Worm (Caenorhabditis elegans): Measurements from ENCODE around the gene nrx-1.

The nrx-1 gene

DNA sequence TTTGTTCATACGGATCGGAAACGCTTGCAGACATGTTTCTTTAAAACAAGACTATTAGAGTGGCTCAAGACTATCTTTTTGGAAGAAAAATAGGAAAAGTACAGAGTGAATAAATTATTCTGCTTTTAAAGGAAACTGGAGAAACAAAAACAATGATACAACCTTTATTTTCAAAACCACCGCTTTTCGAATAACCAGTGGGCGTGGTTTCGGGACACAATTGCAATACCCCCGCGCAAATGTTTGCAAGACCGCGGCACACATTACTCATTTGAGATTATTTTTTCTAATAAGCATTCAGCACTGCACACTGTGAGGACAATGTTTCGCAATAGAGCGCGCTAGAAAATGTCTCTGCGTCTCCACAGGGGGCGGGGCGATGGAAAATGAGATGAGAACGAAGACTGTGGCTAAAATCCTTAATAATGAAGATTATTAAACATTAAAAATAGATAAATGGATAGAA is 16.9 kb upstream of the nrx-1 start, which contains the start of gene plrg-1 (continued):
- TF ChIP-seq egl-27 (tag; optimal IDR thresholded peaks at IDR 0.05) (no peak), mxl-3 (GFP tag; optimal IDR thresholded peaks at IDR 0.05) (peak; percentile 93), zip-2 (tag; optimal IDR thresholded peaks at IDR 0.05) (peak; percentile 12), ZK546.5 (tag; optimal IDR thresholded peaks at IDR 0.05) (peak in 1 of 2 experiments; percentile 7), attf-4 (tag; optimal IDR thresholded peaks at IDR 0.05) (no peak), skn-1 (tag; optimal IDR thresholded peaks at IDR 0.05) (no peak), nhr-11 (tag; optimal IDR thresholded peaks at IDR 0.05) (peak; percentile 78), ztf-7 (tag; optimal IDR thresholded peaks at IDR 0.05) (no peak), arid-1 (GFP tag; conservative IDR thresholded peaks at IDR 0.05) (peak; percentile 91), D1046.2 (GFP tag; IDR thresholded peaks at IDR 0.05) (no peak), nhr-237 (tag; optimal IDR thresholded peaks at IDR 0.05) (no peak), pha-4 (GFP tag; IDR thresholded peaks at IDR 0.05) (peak; percentile 88), pha-4 (tag; optimal IDR thresholded peaks at IDR 0.05) (peak; percentile 58), ceh-28 (tag; optimal IDR thresholded peaks at IDR 0.05) (no peak), jun-1 (tag; optimal IDR thresholded peaks at IDR 0.05) (peak; percentile 43), nhr-111 (GFP tag; optimal IDR thresholded peaks at IDR 0.05) (no peak)

DNA sequence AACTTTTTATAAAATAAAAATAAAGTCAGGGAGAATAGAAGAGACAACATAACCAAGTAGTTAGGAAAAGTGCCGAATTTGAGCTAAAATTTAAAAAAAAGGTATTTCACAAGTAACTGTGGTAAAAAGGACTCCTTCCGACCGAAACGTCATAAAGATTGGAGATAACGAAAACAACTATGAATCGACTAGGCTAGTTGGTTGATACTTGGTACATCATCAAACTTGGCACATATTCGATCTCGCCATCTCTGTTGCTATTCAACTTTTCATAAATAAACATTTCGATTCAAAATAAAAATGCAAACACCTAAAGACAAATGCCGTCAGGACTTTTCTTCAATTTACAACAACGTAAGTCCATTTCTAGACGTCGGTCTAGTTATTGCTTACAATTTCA is 13.0 kb upstream of the nrx-1 start, which contains the start of gene C29A12.22:
C29A12.22 (plus strand) TSS at position 301 of the 400 bp plus-strand sequence.
- TF ChIP-seq unc-130 (GFP tag; optimal IDR thresholded peaks at IDR 0.05) (no peak), F26F4.8 (GFP tag; conservative IDR thresholded peaks at IDR 0.05) (no peak), dmd-9 (GFP tag; IDR thresholded peaks at IDR 0.05) (no peak), cey-2 (tag; optimal IDR thresholded peaks at IDR 0.05; ENCODE audit: borderline replicate concordance, insufficient read depth) (no peak), zip-2 (tag; optimal IDR thresholded peaks at IDR 0.05) (no peak), ces-1 (GFP tag; optimal IDR thresholded peaks at IDR 0.05) (no peak), spr-3 (GFP tag; optimal IDR thresholded peaks at IDR 0.05) (no peak), F49E8.2 (tag; optimal IDR thresholded peaks at IDR 0.05; ENCODE audit: borderline replicate concordance) (no peak), nhr-11 (tag; optimal IDR thresholded peaks at IDR 0.05) (no peak), daf-16 (GFP tag; optimal IDR thresholded peaks at IDR 0.05) (no peak), daf-16 (tag; optimal IDR thresholded peaks at IDR 0.05) (no peak), nhr-41 (GFP tag; IDR thresholded peaks at IDR 0.05) (no peak), hif-1 (tag; optimal IDR thresholded peaks at IDR 0.05) (no peak), madf-5 (GFP tag; IDR thresholded peaks at IDR 0.05) (no peak), rbr-2 (tag; optimal IDR thresholded peaks at IDR 0.05) (no peak), lir-3 (tag; optimal IDR thresholded peaks at IDR 0.05) (no peak)

DNA sequence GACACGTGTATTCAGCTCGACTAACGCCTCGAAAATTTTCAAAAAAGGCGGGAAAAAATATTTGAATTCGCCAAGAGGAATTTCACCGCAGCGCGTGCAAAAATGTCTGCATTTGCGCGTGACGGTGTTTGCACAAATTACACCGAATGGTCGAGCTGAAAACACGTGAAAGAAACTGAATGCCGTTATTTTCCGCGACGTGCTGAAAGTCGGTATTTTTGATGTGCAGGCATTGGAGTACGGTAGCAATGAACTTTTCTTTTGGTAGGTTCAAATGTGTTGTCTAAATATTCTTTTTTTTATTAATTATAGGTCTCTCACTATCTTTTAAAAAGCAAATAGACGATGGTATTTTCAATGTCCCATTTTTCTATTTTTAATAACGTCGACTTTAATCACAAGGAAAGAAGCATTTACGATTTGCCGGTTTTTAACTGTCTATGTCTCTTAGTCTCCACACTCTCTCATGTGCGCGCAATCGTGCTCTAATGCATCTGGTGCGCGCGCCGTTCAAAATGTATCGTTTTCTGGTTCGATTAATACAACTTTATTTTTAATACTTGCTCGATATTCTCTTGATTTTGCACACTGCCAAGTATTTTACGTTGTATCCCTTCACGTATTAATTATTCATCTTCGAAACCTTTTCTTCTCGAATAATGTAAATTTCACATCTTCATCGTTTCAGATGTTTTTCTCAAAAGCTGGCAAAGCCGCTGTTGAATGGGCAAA is 11.2 kb upstream of the nrx-1 start, which contains the start of the genes C29A12.1 and lig-1:
C29A12.1 (minus strand) TSS at position 63 of the 732 bp plus-strand sequence.
lig-1 (plus strand) TSS at position 682 of the 732 bp plus-strand sequence.
- TF ChIP-seq mes-2 (tag; optimal IDR thresholded peaks at IDR 0.05; ENCODE audit: poor library complexity, severe bottlenecking) (peak; percentile 66), mxl-2 (GFP tag; conservative IDR thresholded peaks at IDR 0.05) (no peak), ces-1 (GFP tag; optimal IDR thresholded peaks at IDR 0.05) (no peak), arid-1 (GFP tag; conservative IDR thresholded peaks at IDR 0.05) (no peak), snpc-4 (tag; optimal IDR thresholded peaks at IDR 0.05) (no peak), Y105C5A.15 (GFP tag; IDR thresholded peaks at IDR 0.05) (no peak), F37D6.2 (tag; optimal IDR thresholded peaks at IDR 0.05) (no peak), attf-4 (tag; optimal IDR thresholded peaks at IDR 0.05) (no peak), Y48G9A.11 (GFP tag; IDR thresholded peaks at IDR 0.05) (peak; percentile 44; the same call in 1 of the 2 replicates), pha-4 (GFP tag; IDR thresholded peaks at IDR 0.05) (no peak), pha-4 (tag; optimal IDR thresholded peaks at IDR 0.05) (no peak), nhr-10 (tag; optimal IDR thresholded peaks at IDR 0.05) (no peak), lin-38 (GFP tag; IDR thresholded peaks at IDR 0.05) (peak; percentile 86), nhr-11 (tag; optimal IDR thresholded peaks at IDR 0.05) (no peak), daf-16 (GFP tag; optimal IDR thresholded peaks at IDR 0.05) (no peak), daf-16 (tag; optimal IDR thresholded peaks at IDR 0.05) (no peak), nhr-6 (tag; optimal IDR thresholded peaks at IDR 0.05) (peak; percentile 63), unc-130 (GFP tag; optimal IDR thresholded peaks at IDR 0.05) (peak; percentile 37), hif-1 (tag; optimal IDR thresholded peaks at IDR 0.05) (no peak), dpl-1 (GFP tag; optimal IDR thresholded peaks at IDR 0.05) (peak; percentile 57), ctbp-1 (GFP tag; IDR thresholded peaks at IDR 0.05) (no peak), ztf-7 (tag; optimal IDR thresholded peaks at IDR 0.05) (no peak), cey-2 (tag; optimal IDR thresholded peaks at IDR 0.05; ENCODE audit: borderline replicate concordance, insufficient read depth) (no peak), F49E8.2 (tag; optimal IDR thresholded peaks at IDR 0.05; ENCODE audit: borderline replicate concordance) (peak; percentile 72), Y5F2A.4 (GFP tag; optimal IDR thresholded peaks at IDR 0.05) (no peak), hlh-30 (tag; optimal IDR thresholded peaks at IDR 0.05; ENCODE audit: insufficient read depth) (peak; percentile 61), ztf-11 (tag; optimal IDR thresholded peaks at IDR 0.05) (no peak), egl-43 (GFP tag; IDR thresholded peaks at IDR 0.05) (no peak)

Data from whole organism, L4 larva.